Worm (Caenorhabditis elegans) whole organism, L2 larva: ENCODE results near the gene C17F4.12.

Source experiments
- ceh-82 ChIP-seq: fragments of 150-350 bp; optimal IDR thresholded peaks from 2 replicates; lab custom pipeline; 2014; ENCODE audit warnings: missing biosample characterization, missing genetic modification characterization
- crh-2 ChIP-seq: sonication (generic microtip); optimal IDR thresholded peaks from 2 replicates; lab custom pipeline; 2017; ENCODE audit warnings: missing biosample characterization, missing genetic modification characterization
- egl-27 ChIP-seq: sonication (generic microtip); optimal IDR thresholded peaks from 3 replicates; lab custom pipeline; 2017; ENCODE audit warnings: missing biosample characterization, missing genetic modification reagents, missing genetic modification characterization
- nhr-11 ChIP-seq: fragments of 150-350 bp; optimal IDR thresholded peaks from 2 replicates; lab custom pipeline; 2014; ENCODE audit warnings: missing biosample characterization, missing genetic modification characterization
- nhr-237 ChIP-seq: fragments of 150-350 bp; optimal IDR thresholded peaks from 2 replicates; lab custom pipeline; 2014; ENCODE audit warnings: missing biosample characterization, missing genetic modification characterization
- sma-3 ChIP-seq: sonication (generic microtip); optimal IDR thresholded peaks from 2 replicates; lab custom pipeline; 2016; ENCODE audit warnings: missing genetic modification reagents, missing genetic modification characterization, missing compliant biosample characterization
- unc-39 ChIP-seq: fragments of 150-350 bp; optimal IDR thresholded peaks from 2 replicates; lab custom pipeline; 2014; ENCODE audit warnings: missing biosample characterization, missing genetic modification characterization
- unc-55 ChIP-seq: fragments of 150-350 bp; sonication (generic microtip); optimal IDR thresholded peaks from 3 replicates; lab custom pipeline; 2014; ENCODE audit warnings: missing biosample characterization, missing genetic modification reagents, missing genetic modification characterization
- ztf-11 ChIP-seq: sonication (generic microtip); optimal IDR thresholded peaks from 2 replicates; lab custom pipeline; 2017; ENCODE audit warnings: missing biosample characterization, missing genetic modification characterization

DNA sequence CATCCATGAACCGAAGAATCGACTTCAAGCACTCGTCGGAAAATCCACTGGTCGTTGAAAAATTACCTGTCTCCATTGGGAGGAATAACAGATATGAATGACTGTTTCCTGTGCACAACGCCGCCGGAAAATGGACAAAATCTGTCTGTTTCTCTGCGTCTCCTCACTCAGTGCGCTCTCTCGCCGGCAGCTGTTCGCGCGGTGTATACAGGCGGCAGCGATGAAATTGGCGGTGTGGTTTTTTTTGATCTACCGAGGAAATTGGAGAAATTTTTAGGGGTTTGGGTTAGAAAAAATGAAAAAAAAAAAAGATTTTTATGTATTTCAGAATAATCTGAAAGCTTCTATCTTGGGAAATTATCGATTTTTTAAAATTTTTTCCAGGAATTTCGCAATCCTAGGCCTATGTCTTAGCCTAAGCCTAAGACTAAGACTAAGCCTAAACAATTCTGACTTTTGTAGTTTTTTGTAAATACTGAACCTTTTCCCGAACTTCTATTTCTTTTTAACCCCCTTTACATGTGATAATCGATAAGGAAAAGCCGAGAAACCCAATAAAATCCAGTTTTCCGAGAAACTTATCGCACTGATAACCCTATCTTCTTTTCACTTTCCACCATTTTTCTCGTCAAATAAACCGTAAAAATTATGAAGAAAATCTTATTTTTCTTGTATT, 4.2 kb upstream of the C17F4.12 start, which contains the start of the genes fbxc-50 and C17F4.2:
- TF ChIP-seq crh-2 (tag; lab: Kevin White, UChicago) (no peak), unc-55 (GFP tag; lab: Kevin White, UChicago) (no peak), nhr-11 (tag; lab: Kevin White, UChicago) (no peak), ceh-82 (tag; lab: Kevin White, UChicago) (no peak), unc-39 (tag; lab: Kevin White, UChicago) (no peak), nhr-237 (tag; lab: Kevin White, UChicago) (no peak), ztf-11 (no peak), egl-27 (tag; lab: Kevin White, UChicago) (no peak), sma-3 (no peak)
